Worm (Caenorhabditis elegans) whole organism, L4/young adult: Measurements from ENCODE around the gene nlp-67.

Experiments used
- W03F9.2 ChIP-seq: fragments of 150-350 bp; optimal IDR thresholded peaks from 2 replicates; lab custom pipeline; 2014; ENCODE audit warnings: missing biosample characterization, missing genetic modification characterization
- him-1 ChIP-seq: sonication (generic microtip); optimal IDR thresholded peaks from 2 replicates; lab custom pipeline; 2016; ENCODE audit warnings: missing genotype, missing genetic modification reagents, missing genetic modification characterization, missing compliant biosample characterization

- TF ChIP-seq him-1 (tag; lab: Kevin White, UChicago): no peak
- no peak for TF ChIP-seq W03F9.2 (tag; lab: Kevin White, UChicago)
Observed at ce11 chrX:16155216-16155991, 28.8 kb upstream of the nlp-67 start.
